Worm (Caenorhabditis elegans) whole organism, L4 larva: ENCODE measurements around the gene math-16.

ENCODE experiments used
- Y48G9A.11 ChIP-seq: fragments of 200-800 bp; sonication (Bioruptor generic); IDR thresholded peaks from 2 replicates; pipeline ENCODE4 v1.3.6; 2022; ENCODE audit warnings: missing genetic modification reagents, missing genetic modification characterization, missing compliant biosample characterization
- nhr-10 ChIP-seq: fragments of 150-350 bp; optimal IDR thresholded peaks from 2 replicates; lab custom pipeline; 2014; ENCODE audit warnings: missing biosample characterization, missing genetic modification characterization
- nhr-11 ChIP-seq: fragments of 150-350 bp; optimal IDR thresholded peaks from 2 replicates; lab custom pipeline; 2014; ENCODE audit warnings: missing biosample characterization, missing genetic modification characterization
- nhr-237 ChIP-seq: sonication (generic microtip); optimal IDR thresholded peaks from 2 replicates; lab custom pipeline; 2017; ENCODE audit warnings: missing biosample characterization, missing genetic modification characterization
- nhr-25 ChIP-seq: sonication (generic microtip); optimal IDR thresholded peaks from 2 replicates; lab custom pipeline; 2017; ENCODE audit warnings: missing genetic modification characterization, mild to moderate bottlenecking, missing compliant biosample characterization, antibody characterized with exemption, moderate library complexity, borderline replicate concordance; ENCODE audit not compliant: insufficient read depth
- nhr-28 ChIP-seq: fragments of 150-350 bp; optimal IDR thresholded peaks from 2 replicates; lab custom pipeline; 2014; ENCODE audit warnings: missing biosample characterization, missing genetic modification characterization
- nhr-77 ChIP-seq: fragments of 150-350 bp; optimal IDR thresholded peaks from 2 replicates; lab custom pipeline; 2014; ENCODE audit warnings: missing biosample characterization, missing genetic modification characterization
- unc-62 ChIP-seq, 3 experiments: fragments of 150-350 bp in 1 of 3; sonication (generic microtip); optimal IDR thresholded peaks in 2 of 3; peaks in 1 of 3; 1 replicate in 1 of 3; 2 replicates in 2 of 3; lab custom pipeline; 2014 to 2017; ENCODE audit warnings: missing biosample characterization in 3 of 3, missing genetic modification characterization in 3 of 3, missing genetic modification reagents in 3 of 3, missing genotype in 1 of 3
- ztf-11 ChIP-seq: fragments of 150-350 bp; optimal IDR thresholded peaks from 2 replicates; lab custom pipeline; 2014; ENCODE audit warnings: missing biosample characterization, missing genetic modification characterization

ce11 chrII:1926162-1926561, 47.6 kb upstream of the math-16 start, which contains the start of gene F52C6.2:
- TF ChIP-seq ztf-11 (tag; lab: Kevin White, UChicago): no peak
- TF ChIP-seq nhr-10 (tag; lab: Kevin White, UChicago): no peak
- TF ChIP-seq nhr-11: no peak
- TF ChIP-seq nhr-28 (tag; lab: Kevin White, UChicago): no peak
- TF ChIP-seq unc-62 (GFP tag; optimal IDR thresholded peaks at IDR 0.05 in 1 of 2; lab: Kevin White, UChicago): no peak
- no peak for TF ChIP-seq unc-62 (tag; optimal IDR thresholded peaks at IDR 0.05; lab: Kevin White, UChicago)
- no peak for TF ChIP-seq nhr-77 (tag; lab: Kevin White, UChicago)
- no peak for TF ChIP-seq nhr-25 (tag; lab: Kevin White, UChicago)
- TF ChIP-seq Y48G9A.11 (GFP tag; lab: Robert Waterston, UW): no peak
- TF ChIP-seq nhr-237 (tag; lab: Kevin White, UChicago): no peak
